Fruit fly (Drosophila melanogaster) Kc167 (cell line): ENCODE measurements around the gene Proc-R.

ENCODE experiments used
- Myc ChIP-seq: fragments of >200 bp; optimal IDR thresholded peaks from 2 replicates; lab custom pipeline; 2017; ENCODE audit warnings: missing external identifiers
- Sin3A ChIP-seq: fragments of >200 bp; optimal IDR thresholded peaks from 2 replicates; lab custom pipeline; 2018; ENCODE audit warnings: missing external identifiers
- h ChIP-seq: fragments of >200 bp; optimal IDR thresholded peaks from 3 replicates; lab custom pipeline; 2018; ENCODE audit warnings: missing external identifiers
- insv ChIP-seq: fragments of >200 bp; optimal IDR thresholded peaks from 3 replicates; lab custom pipeline; 2018; ENCODE audit warnings: missing external identifiers
- psq ChIP-seq: fragments of >200 bp; optimal IDR thresholded peaks from 2 replicates; lab custom pipeline; 2017; ENCODE audit warnings: missing external identifiers
- ttk ChIP-seq: sonication (Bioruptor generic); optimal IDR thresholded peaks from 2 replicates; lab custom pipeline; 2017; ENCODE audit warnings: missing external identifiers

Proc-R gene

dm6 chrX:4707237-4708066 is at the start of gene Proc-R:
TSS of gene Proc-R (plus strand) at chrX:4707916.
- no peak for TF ChIP-seq Sin3A (lab: Kevin White, UChicago)

DNA sequence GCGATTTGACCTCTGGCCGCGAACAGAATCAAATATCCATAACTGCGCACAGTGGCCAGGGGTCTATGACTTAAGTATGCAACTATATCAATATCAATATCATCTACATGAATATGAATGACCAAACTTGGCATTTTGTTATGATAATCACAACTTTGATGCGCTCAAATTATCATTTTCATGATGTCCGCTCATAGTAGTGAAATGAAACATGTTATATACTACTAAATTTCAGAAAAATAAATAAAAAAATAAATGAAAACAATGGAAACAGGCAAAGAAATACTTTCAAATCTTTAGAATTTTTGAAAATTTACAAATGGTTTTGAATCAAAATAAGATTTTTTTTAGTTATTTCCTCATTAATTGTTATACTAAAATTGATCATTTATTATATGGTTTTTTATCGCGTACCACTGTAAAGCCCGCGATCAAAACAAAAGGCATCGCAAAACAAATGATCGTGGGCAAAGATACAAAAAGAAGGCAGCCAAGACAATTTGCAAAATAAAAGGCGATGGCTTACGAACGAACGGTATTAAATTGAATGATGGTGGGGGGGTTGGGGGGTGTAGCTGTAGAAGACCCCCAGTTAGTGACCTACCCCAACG is 47.0 kb upstream of the Proc-R start:
- TF ChIP-seq ttk (lab: Kevin White, UChicago) (no peak), Myc (no peak), psq (lab: Kevin White, UChicago) (no peak), insv (lab: Kevin White, UChicago) (no peak), Sin3A (lab: Kevin White, UChicago) (no peak), h (lab: Kevin White, UChicago) (no peak)

dm6 chrX:4664107-4664506 is 43.6 kb upstream of the Proc-R start:
- TF ChIP-seq insv (lab: Kevin White, UChicago) (no peak), Myc (no peak), Sin3A (lab: Kevin White, UChicago) (no peak), psq (lab: Kevin White, UChicago) (no peak), h (lab: Kevin White, UChicago) (no peak)

- TF ChIP-seq Myc, result no peak
- TF ChIP-seq Sin3A (lab: Kevin White, UChicago), result no peak
- no peak for TF ChIP-seq h (lab: Kevin White, UChicago)
- TF ChIP-seq ttk (lab: Kevin White, UChicago), result no peak
- TF ChIP-seq insv (lab: Kevin White, UChicago), result no peak
- TF ChIP-seq psq (lab: Kevin White, UChicago), result no peak
These were observed 40.9 kb upstream of the Proc-R start, which contains the start of gene CG3009 for dm6 chrX:4666650-4667360. TSS of gene CG3009 (minus strand) at chrX:4666700.

DNA sequence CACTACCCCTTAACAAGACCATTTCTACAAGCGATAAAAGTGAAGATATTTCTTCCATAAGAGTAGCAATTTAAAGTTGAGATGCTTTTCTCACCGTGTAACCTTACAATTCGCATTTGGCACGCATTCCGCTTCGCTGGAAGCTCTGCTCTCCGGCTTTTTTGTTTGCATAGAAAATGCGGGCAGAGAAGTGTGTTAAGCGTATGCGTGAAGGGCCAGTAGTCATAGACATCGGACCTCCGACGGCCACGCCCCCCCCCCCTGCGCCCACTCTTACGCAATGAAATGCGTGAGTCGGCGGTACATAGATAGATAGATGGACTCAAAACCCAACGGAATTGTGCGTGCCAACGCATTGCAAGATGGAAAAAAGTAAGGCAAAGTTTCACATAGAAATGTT is 38.3 kb upstream of the Proc-R start:
- no peak for TF ChIP-seq Myc
- no peak for TF ChIP-seq Sin3A (lab: Kevin White, UChicago)
- TF ChIP-seq ttk (lab: Kevin White, UChicago), result no peak
- TF ChIP-seq psq (lab: Kevin White, UChicago), result no peak
- no peak for TF ChIP-seq insv (lab: Kevin White, UChicago)

DNA sequence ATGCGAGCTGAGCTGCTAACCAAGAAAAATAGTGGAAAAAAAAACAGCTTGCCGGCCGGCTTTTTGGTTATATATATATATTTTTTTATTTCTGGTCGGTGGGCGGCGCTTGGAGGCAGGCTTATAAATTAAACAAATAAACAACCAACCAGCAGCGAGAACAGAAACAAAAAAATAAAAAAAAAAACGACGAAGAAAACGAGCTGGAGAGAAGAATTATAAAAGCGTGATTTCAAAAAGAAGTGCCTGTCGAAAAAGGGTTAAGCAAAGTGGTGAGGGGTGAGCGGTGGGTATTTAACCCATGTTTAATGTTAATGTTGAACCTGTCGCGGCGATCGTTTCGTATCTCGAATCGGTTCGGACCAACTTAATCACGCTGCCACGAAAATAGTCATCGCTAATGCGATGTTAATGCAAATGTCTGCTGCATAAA is 36.5 kb upstream of the Proc-R start:
- TF ChIP-seq h (lab: Kevin White, UChicago) (no peak), Sin3A (lab: Kevin White, UChicago) (no peak), ttk (lab: Kevin White, UChicago) (no peak), psq (lab: Kevin White, UChicago) (no peak), Myc (no peak), insv (lab: Kevin White, UChicago) (no peak)

- TF ChIP-seq insv (lab: Kevin White, UChicago) (no peak), Myc (no peak), Sin3A (lab: Kevin White, UChicago) (no peak), h (lab: Kevin White, UChicago) (no peak), ttk (lab: Kevin White, UChicago) (no peak), psq (lab: Kevin White, UChicago) (no peak)
These were observed 32.7 kb upstream of the Proc-R start for dm6 chrX:4675054-4675453.

- TF ChIP-seq ttk (lab: Kevin White, UChicago), result no peak
- no peak for TF ChIP-seq insv (lab: Kevin White, UChicago)
- TF ChIP-seq psq (lab: Kevin White, UChicago), result no peak
- TF ChIP-seq Sin3A (lab: Kevin White, UChicago), result no peak
- no peak for TF ChIP-seq h (lab: Kevin White, UChicago)
- TF ChIP-seq Myc, result no peak
These were observed 30.3 kb upstream of the Proc-R start for dm6 chrX:4677427-4677826.

- TF ChIP-seq ttk (lab: Kevin White, UChicago), result no peak
- TF ChIP-seq psq (lab: Kevin White, UChicago), result no peak
- TF ChIP-seq h (lab: Kevin White, UChicago), result no peak
- no peak for TF ChIP-seq Sin3A (lab: Kevin White, UChicago)
- TF ChIP-seq Myc, result no peak
These were observed 29.4 kb upstream of the Proc-R start for dm6 chrX:4678146-4678912.

dm6 chrX:4678913-4679812 is 28.6 kb upstream of the Proc-R start, which contains the start of gene fzr:
TSS of gene fzr (minus strand) at chrX:4679537.
- TF ChIP-seq Myc, result no peak
